Worm (Caenorhabditis elegans): Measurements from ENCODE around the gene ipla-1.

ce11 chrII:4590660-4591059 is 10.5 kb downstream of the ipla-1 start:
- TF ChIP-seq flt-1 (GFP tag; IDR thresholded peaks at IDR 0.05) = no peak
- TF ChIP-seq ceh-13 (GFP tag; optimal IDR thresholded peaks at IDR 0.05) = no peak
- no peak for TF ChIP-seq ets-7 (tag; optimal IDR thresholded peaks at IDR 0.05)
- peak; percentile 29 for TF ChIP-seq ama-1 (optimal IDR thresholded peaks at IDR 0.05)
- no peak for TF ChIP-seq pes-1 (GFP tag; IDR thresholded peaks at IDR 0.05)
- no peak for TF ChIP-seq hnd-1 (tag; optimal IDR thresholded peaks at IDR 0.05)
- TF ChIP-seq F13C5.2 (tag; optimal IDR thresholded peaks at IDR 0.05) = no peak
- TF ChIP-seq scrt-1 (GFP tag; IDR thresholded peaks at IDR 0.05) = no peak
- no peak for TF ChIP-seq sea-1 (GFP tag; conservative IDR thresholded peaks at IDR 0.05)
- no peak for TF ChIP-seq tbx-37 (GFP tag; conservative IDR thresholded peaks at IDR 0.05)
- no peak for TF ChIP-seq B0310.2 (tag; optimal IDR thresholded peaks at IDR 0.05)
- TF ChIP-seq hmbx-1 (tag; optimal IDR thresholded peaks at IDR 0.05) = no peak
